Fruit fly (Drosophila melanogaster): ENCODE measurements around the gene CG33189.

The CG33189 gene

dm6 chr3R:8819551-8820057, 39.0 kb upstream of the CG33189 start (continued):
- TF ChIP-seq gcm (GFP tag; optimal IDR thresholded peaks at IDR 0.05) (no peak), Myb (GFP tag; optimal IDR thresholded peaks at IDR 0.05) (peak; percentile 8), pita (GFP tag; optimal IDR thresholded peaks at IDR 0.05) (no peak), CG32772 (GFP tag; IDR thresholded peaks at IDR 0.05) (peak; percentile 24; the same call in 1 of the 2 replicates), CG1529 (GFP tag; optimal IDR thresholded peaks at IDR 0.05) (no peak), mirr (GFP tag; optimal IDR thresholded peaks at IDR 0.05) (peak; percentile 61), CG1602 (GFP tag; optimal IDR thresholded peaks at IDR 0.05) (no peak), YL-1 (GFP tag; optimal IDR thresholded peaks at IDR 0.05) (no peak), tgo (GFP tag; IDR thresholded peaks at IDR 0.05) (no peak), fd64A (GFP tag; optimal IDR thresholded peaks at IDR 0.05) (peak; percentile 51), gcm2 (GFP tag; optimal IDR thresholded peaks at IDR 0.05) (peak; percentile 26), CG11696 (GFP tag; IDR thresholded peaks at IDR 0.05) (peak; percentile 84), CG33213 (GFP tag; optimal IDR thresholded peaks at IDR 0.05) (peak; percentile 35), Mes4 (GFP tag; optimal IDR thresholded peaks at IDR 0.05) (no peak), HHEX (GFP tag; optimal IDR thresholded peaks at IDR 0.05) (peak; percentile 14), bab2 (GFP tag; optimal IDR thresholded peaks at IDR 0.05) (no peak), E2f2 (GFP tag; IDR thresholded peaks at IDR 0.05) (peak; percentile 19; the same call in 1 of the 2 replicates), CG11456 (GFP tag; IDR thresholded peaks at IDR 0.05) (peak; percentile 51; the same call in 1 of the 3 replicates), CG11398 (GFP tag; optimal IDR thresholded peaks at IDR 0.05) (no peak), wek (GFP tag; optimal IDR thresholded peaks at IDR 0.05) (no peak), sr (GFP tag; IDR thresholded peaks at IDR 0.05) (no peak), CrebB (tag; optimal IDR thresholded peaks at IDR 0.05) (peak; percentile 72), Rfx (GFP tag; IDR thresholded peaks at IDR 0.05) (peak; percentile 47; the same call in 1 of the 2 replicates), CG17568 (GFP tag; optimal IDR thresholded peaks at IDR 0.05) (no peak), CG42726 (GFP tag; IDR thresholded peaks at IDR 0.05; ENCODE audit: partially characterized antibody) (no peak), CG8359 (GFP tag; optimal IDR thresholded peaks at IDR 0.05; ENCODE audit: borderline replicate concordance) (peak; percentile 47), CG11504 (tag; optimal IDR thresholded peaks at IDR 0.05) (peak; percentile 9), gt (GFP tag; IDR thresholded peaks at IDR 0.05) (peak; percentile 43; the same call in 1 of the 2 replicates), ato (GFP tag; IDR thresholded peaks at IDR 0.05; ENCODE audit: partially characterized antibody) (no peak), slp2 (GFP tag; optimal IDR thresholded peaks at IDR 0.05) (no peak), CG15269 (tag; optimal IDR thresholded peaks at IDR 0.05) (peak; percentile 23), Hmr (GFP tag; optimal IDR thresholded peaks at IDR 0.05) (peak; percentile 48), CG2712 (tag; optimal IDR thresholded peaks at IDR 0.05) (no peak), Dad (GFP tag; optimal IDR thresholded peaks at IDR 0.05) (peak; percentile 36), Nf-YB (GFP tag; optimal IDR thresholded peaks at IDR 0.05) (no peak), CG15696 (tag; optimal IDR thresholded peaks at IDR 0.05) (peak; percentile 48), bsh (GFP tag; optimal IDR thresholded peaks at IDR 0.05) (peak in 1 of 2 experiments; percentile 27), vvl (GFP tag; IDR thresholded peaks at IDR 0.05) (0 out of 2 replicates have a peak, but pooled peaks have one; percentile 45), her (GFP tag; optimal IDR thresholded peaks at IDR 0.05) (peak; percentile 28), Dref (GFP tag; IDR thresholded peaks at IDR 0.05) (no peak), fu2 (GFP tag; optimal IDR thresholded peaks at IDR 0.05) (peak; percentile 12)

dm6 chr3R:8818239-8818638, 37.6 kb upstream of the CG33189 start:
- TF ChIP-seq crol (GFP tag; IDR thresholded peaks at IDR 0.05) (0 out of 2 replicates have a peak, but pooled peaks have one; percentile 42), CG3163 (GFP tag; optimal IDR thresholded peaks at IDR 0.05) (no peak), knrl (GFP tag; IDR thresholded peaks at IDR 0.05; ENCODE audit: partially characterized antibody) (0 out of 3 replicates have a peak, but pooled peaks have one; percentile 18), Ets97D (GFP tag; optimal IDR thresholded peaks at IDR 0.05) (peak; percentile 1), CG3838 (GFP tag; optimal IDR thresholded peaks at IDR 0.05) (no peak), chn (GFP tag; optimal IDR thresholded peaks at IDR 0.05) (no peak), CG1233 (GFP tag; optimal IDR thresholded peaks at IDR 0.05) (no peak), ci (GFP tag; IDR thresholded peaks at IDR 0.05) (peak; percentile 47), kay (GFP tag; optimal IDR thresholded peaks at IDR 0.05) (no peak), CG32532 (GFP tag; IDR thresholded peaks at IDR 0.05) (0 out of 2 replicates have a peak, but pooled peaks have one; percentile 6), jumu (GFP tag; optimal IDR thresholded peaks at IDR 0.05) (peak; percentile 1), Neu2 (GFP tag; optimal IDR thresholded peaks at IDR 0.05; ENCODE audit: borderline replicate concordance) (peak; percentile 11)

Measured in whole organism, embryonic.